Worm (Caenorhabditis elegans) whole organism, late embryonic: ENCODE data around the gene cpg-20.

ENCODE experiments used
- C08G9.2 ChIP-seq: sonication (generic microtip); optimal IDR thresholded peaks from 2 replicates; lab custom pipeline; 2016; ENCODE audit warnings: mild to moderate bottlenecking, missing genetic modification characterization, moderate library complexity, missing compliant biosample characterization
- F13H6.1 ChIP-seq: sonication (generic microtip); optimal IDR thresholded peaks from 2 replicates; lab custom pipeline; 2016; ENCODE audit warnings: missing genetic modification characterization, missing compliant biosample characterization
- Y22D7AL.16 ChIP-seq: sonication (generic microtip); optimal IDR thresholded peaks from 2 replicates; lab custom pipeline; 2016; ENCODE audit warnings: missing genetic modification characterization, missing compliant biosample characterization
- ceh-14 ChIP-seq: sonication (generic microtip); optimal IDR thresholded peaks from 2 replicates; lab custom pipeline; 2016; ENCODE audit warnings: missing genotype, missing genetic modification characterization, missing compliant biosample characterization
- ceh-18 ChIP-seq: sonication (generic microtip); optimal IDR thresholded peaks from 2 replicates; lab custom pipeline; 2016; ENCODE audit warnings: missing genetic modification characterization, missing compliant biosample characterization
- ceh-19 ChIP-seq: fragments of 200-800 bp; sonication (Bioruptor generic); optimal IDR thresholded peaks from 2 replicates; lab custom pipeline; 2018; ENCODE audit warnings: mild to moderate bottlenecking, missing genetic modification characterization, missing compliant biosample characterization
- ceh-2 ChIP-seq: sonication (generic microtip); optimal IDR thresholded peaks from 2 replicates; lab custom pipeline; 2016; ENCODE audit warnings: missing genotype, missing genetic modification characterization, missing compliant biosample characterization
- ceh-22 ChIP-seq: sonication (generic microtip); optimal IDR thresholded peaks from 2 replicates; lab custom pipeline; 2017; ENCODE audit warnings: missing biosample characterization, missing genetic modification characterization
- ceh-24 ChIP-seq: sonication (generic microtip); optimal IDR thresholded peaks from 2 replicates; lab custom pipeline; 2016; ENCODE audit warnings: mild to moderate bottlenecking, missing genetic modification characterization, missing compliant biosample characterization
- ceh-31 ChIP-seq: sonication (generic microtip); optimal IDR thresholded peaks from 2 replicates; lab custom pipeline; 2016; ENCODE audit warnings: missing genetic modification characterization, missing compliant biosample characterization
- ceh-34 ChIP-seq: sonication (generic microtip); optimal IDR thresholded peaks from 2 replicates; lab custom pipeline; 2016; ENCODE audit warnings: mild to moderate bottlenecking, missing genetic modification characterization, missing compliant biosample characterization
- ceh-9 ChIP-seq: sonication (generic microtip); optimal IDR thresholded peaks from 2 replicates; lab custom pipeline; 2016; ENCODE audit warnings: mild to moderate bottlenecking, missing genetic modification characterization, inconsistent platforms, missing compliant biosample characterization
- dmd-4 ChIP-seq: sonication (generic microtip); optimal IDR thresholded peaks from 2 replicates; lab custom pipeline; 2016; ENCODE audit warnings: borderline replicate concordance, missing genetic modification characterization, missing compliant biosample characterization
- dve-1 ChIP-seq: sonication (generic microtip); optimal IDR thresholded peaks from 2 replicates; lab custom pipeline; 2017; ENCODE audit warnings: antibody characterized with exemption, mild to moderate bottlenecking, missing genetic modification characterization, missing compliant biosample characterization
- elt-2 ChIP-seq: sonication (generic microtip); optimal IDR thresholded peaks from 2 replicates; lab custom pipeline; 2016; ENCODE audit warnings: missing genetic modification reagents, missing genetic modification characterization, missing compliant biosample characterization
- elt-4 ChIP-seq: sonication (generic microtip); optimal IDR thresholded peaks from 2 replicates; lab custom pipeline; 2016; ENCODE audit warnings: missing genetic modification characterization, missing compliant biosample characterization
- fkh-6 ChIP-seq: sonication (generic microtip); optimal IDR thresholded peaks from 2 replicates; lab custom pipeline; 2016; ENCODE audit warnings: missing genetic modification characterization, missing compliant biosample characterization
- gmeb-2 ChIP-seq: sonication (generic microtip); optimal IDR thresholded peaks from 2 replicates; lab custom pipeline; 2016; ENCODE audit warnings: missing genetic modification characterization, inconsistent platforms, missing compliant biosample characterization
- hlh-15 ChIP-seq: sonication (generic microtip); optimal IDR thresholded peaks from 2 replicates; lab custom pipeline; 2016; ENCODE audit warnings: missing genetic modification characterization, missing compliant biosample characterization
- hlh-6 ChIP-seq: sonication (generic microtip); optimal IDR thresholded peaks from 2 replicates; lab custom pipeline; 2016; ENCODE audit warnings: missing genotype, missing genetic modification characterization, missing compliant biosample characterization
- lim-6 ChIP-seq: sonication (generic microtip); optimal IDR thresholded peaks from 2 replicates; lab custom pipeline; 2016; ENCODE audit warnings: missing genetic modification characterization, missing compliant biosample characterization
- lin-11 ChIP-seq: fragments of 200-800 bp; sonication (Bioruptor generic); optimal IDR thresholded peaks from 2 replicates; lab custom pipeline; 2018; ENCODE audit warnings: mild to moderate bottlenecking, missing genetic modification characterization, missing compliant biosample characterization
- mec-3 ChIP-seq: sonication (generic microtip); optimal IDR thresholded peaks from 2 replicates; lab custom pipeline; 2016; ENCODE audit warnings: borderline replicate concordance, missing genetic modification characterization, missing compliant biosample characterization
- nfya-1 ChIP-seq: sonication (generic microtip); optimal IDR thresholded peaks from 2 replicates; lab custom pipeline; 2017; ENCODE audit warnings: missing genetic modification characterization, mild to moderate bottlenecking, missing compliant biosample characterization, antibody characterized with exemption, moderate library complexity
- nhr-232 ChIP-seq: sonication (generic microtip); optimal IDR thresholded peaks from 2 replicates; lab custom pipeline; 2016; ENCODE audit warnings: missing genetic modification characterization, missing compliant biosample characterization
- odd-2 ChIP-seq: sonication (generic microtip); optimal IDR thresholded peaks from 2 replicates; lab custom pipeline; 2017; ENCODE audit warnings: antibody characterized with exemption, mild to moderate bottlenecking, missing genetic modification characterization, missing compliant biosample characterization
- pag-3 ChIP-seq: sonication (generic microtip); optimal IDR thresholded peaks from 2 replicates; lab custom pipeline; 2016; ENCODE audit warnings: missing compliant biosample characterization, missing genetic modification characterization, borderline replicate concordance
- pros-1 ChIP-seq: fragments of 150-350 bp; optimal IDR thresholded peaks from 2 replicates; lab custom pipeline; 2014; ENCODE audit warnings: missing biosample characterization, missing genetic modification reagents, missing genetic modification characterization
- rnt-1 ChIP-seq: sonication (generic microtip); optimal IDR thresholded peaks from 2 replicates; lab custom pipeline; 2016; ENCODE audit warnings: missing genetic modification characterization, missing compliant biosample characterization
- sox-2 ChIP-seq: fragments of 200-800 bp; sonication (Bioruptor generic); IDR thresholded peaks from 2 replicates; pipeline ENCODE4 v1.3.6; 2022; ENCODE audit warnings: missing genetic modification reagents, missing genetic modification characterization, missing compliant biosample characterization
- sox-4 ChIP-seq: sonication (generic microtip); optimal IDR thresholded peaks from 2 replicates; lab custom pipeline; 2017; ENCODE audit warnings: mild to moderate bottlenecking, missing genetic modification characterization, inconsistent platforms, missing compliant biosample characterization
- tbx-7 ChIP-seq: sonication (generic microtip); optimal IDR thresholded peaks from 2 replicates; lab custom pipeline; 2016; ENCODE audit warnings: missing genotype, missing genetic modification characterization, missing compliant biosample characterization
- ttx-3 ChIP-seq: sonication (generic microtip); optimal IDR thresholded peaks from 2 replicates; lab custom pipeline; 2016; ENCODE audit warnings: missing genetic modification reagents, missing genetic modification characterization, missing compliant biosample characterization
- unc-3 ChIP-seq, 2 experiments: fragments of 200-800 bp in 1 of 2; sonication (Bioruptor generic) in 1 of 2; sonication (generic microtip) in 1 of 2; conservative IDR thresholded peaks in 1 of 2; optimal IDR thresholded peaks in 1 of 2; 2 replicates each; pipeline versions ENCODE4 v1.3.6 to Lab custom; 2016 to 2022; ENCODE audit warnings: missing compliant biosample characterization in 2 of 2, missing genetic modification characterization in 2 of 2, missing genetic modification reagents in 1 of 2
- unc-42 ChIP-seq: sonication (generic microtip); optimal IDR thresholded peaks from 2 replicates; lab custom pipeline; 2016; ENCODE audit warnings: missing genotype, missing genetic modification characterization, missing compliant biosample characterization
- unc-86 ChIP-seq: sonication (generic microtip); optimal IDR thresholded peaks from 2 replicates; lab custom pipeline; 2016; ENCODE audit warnings: missing genetic modification characterization, missing compliant biosample characterization
- zip-5 ChIP-seq: sonication (generic microtip); optimal IDR thresholded peaks from 2 replicates; lab custom pipeline; 2016; ENCODE audit warnings: missing genetic modification characterization, missing compliant biosample characterization
- ztf-16 ChIP-seq: sonication (generic microtip); optimal IDR thresholded peaks from 2 replicates; lab custom pipeline; 2017; ENCODE audit warnings: missing genetic modification characterization, missing compliant biosample characterization

Gene cpg-20

ce11 chrIV:6062078-6062477 lies 13.9 kb downstream of the cpg-20 start:
- TF ChIP-seq hlh-6 (tag; lab: Kevin White, UChicago) (no peak), ceh-9 (no peak), nhr-232 (no peak), pag-3 (tag; lab: Kevin White, UChicago) (no peak), fkh-6 (no peak), ceh-24 (tag; lab: Kevin White, UChicago) (no peak), sox-2 (GFP tag; lab: Robert Waterston, UW) (no peak), sox-4 (tag; lab: Kevin White, UChicago) (no peak), ceh-19 (GFP tag; lab: Kevin White, UChicago) (no peak), ztf-16 (tag; lab: Kevin White, UChicago) (no peak), hlh-15 (no peak), ttx-3 (no peak), pros-1 (tag; lab: Kevin White, UChicago) (no peak), Y22D7AL.16 (tag; lab: Kevin White, UChicago) (no peak), unc-3 (GFP tag; conservative IDR thresholded peaks at IDR 0.05; lab: Robert Waterston, UW) (no peak), unc-3 (tag; optimal IDR thresholded peaks at IDR 0.05; lab: Kevin White, UChicago) (no peak), tbx-7 (tag; lab: Kevin White, UChicago) (no peak), elt-4 (tag; lab: Kevin White, UChicago) (no peak), lim-6 (tag; lab: Kevin White, UChicago) (no peak), gmeb-2 (tag; lab: Kevin White, UChicago) (no peak)

- TF ChIP-seq lin-11 (tag; lab: Kevin White, UChicago) (no peak), unc-42 (peak; percentile 94), nfya-1 (tag; lab: Kevin White, UChicago) (no peak), rnt-1 (tag; lab: Kevin White, UChicago) (no peak)
Measured at ce11 chrIV:6060912-6061311, 15.1 kb downstream of the cpg-20 start.

ce11 chrIV:6059702-6060101 lies 16.3 kb downstream of the cpg-20 start:
- TF ChIP-seq ceh-14 (tag; lab: Kevin White, UChicago) (no peak), unc-86 (no peak), gmeb-2 (tag; lab: Kevin White, UChicago) (no peak), zip-5 (tag; lab: Kevin White, UChicago) (no peak), ceh-9 (no peak), dmd-4 (tag; lab: Kevin White, UChicago) (no peak), rnt-1 (tag; lab: Kevin White, UChicago) (no peak), elt-2 (no peak)

DNA sequence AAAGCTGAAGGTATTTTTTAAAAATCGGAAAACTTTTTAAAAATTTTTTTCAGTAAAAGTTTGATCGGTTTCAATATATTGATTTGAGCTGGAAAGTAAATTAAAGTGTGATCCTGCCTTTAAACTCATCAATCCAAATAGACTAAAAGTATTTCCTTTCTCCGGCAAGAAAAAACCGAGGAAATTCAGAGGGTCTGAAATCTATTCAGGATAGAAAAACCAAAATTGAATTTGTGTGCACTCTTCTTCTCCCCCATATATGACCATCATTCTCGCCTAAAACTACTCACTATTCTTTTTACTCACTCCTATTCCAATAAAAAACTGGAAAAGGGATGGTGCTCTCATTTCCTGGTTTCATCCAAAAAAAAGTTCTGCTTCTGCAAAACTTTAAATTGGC lies 21.2 kb downstream of the cpg-20 start:
- TF ChIP-seq unc-42 (peak; percentile 86), hlh-15 (no peak)

DNA sequence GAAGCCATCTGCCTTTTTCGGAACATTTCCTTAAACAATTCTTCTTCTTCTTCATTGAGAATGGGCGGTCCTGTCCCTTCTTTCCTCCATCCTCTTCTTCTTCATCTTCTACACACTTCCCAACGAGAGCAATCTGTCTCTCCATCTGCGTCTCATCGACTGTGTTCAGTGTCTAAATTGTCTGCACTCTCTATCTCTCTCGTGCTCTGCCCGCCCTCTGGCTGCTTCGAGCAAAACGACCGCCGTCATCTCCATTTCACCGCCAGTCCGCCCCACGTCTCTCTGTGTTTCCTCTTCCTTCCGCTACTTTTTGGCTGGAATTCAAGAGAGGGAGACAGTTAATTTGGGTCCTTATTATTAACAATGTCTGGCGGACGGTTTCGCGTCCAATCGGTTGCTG lies 22.6 kb downstream of the cpg-20 start:
- TF ChIP-seq F13H6.1 (no peak), pag-3 (tag; lab: Kevin White, UChicago) (no peak), elt-4 (tag; lab: Kevin White, UChicago) (no peak), ceh-22 (tag; lab: Kevin White, UChicago) (no peak), ceh-14 (tag; lab: Kevin White, UChicago) (no peak), lim-6 (tag; lab: Kevin White, UChicago) (no peak), odd-2 (no peak), pros-1 (tag; lab: Kevin White, UChicago) (no peak), ceh-9 (no peak), nfya-1 (tag; lab: Kevin White, UChicago) (peak; percentile 38), mec-3 (tag; lab: Kevin White, UChicago) (no peak), ceh-18 (peak; percentile 11), C08G9.2 (tag; lab: Kevin White, UChicago) (no peak), dve-1 (tag; lab: Kevin White, UChicago) (no peak), ceh-34 (peak; percentile 47), ceh-31 (peak; percentile 23), ceh-2 (tag; lab: Kevin White, UChicago) (no peak)
